Fruit fly (Drosophila melanogaster) whole organism: ENCODE measurements around the gene Spc25.

Source experiments
- EcR ChIP-seq, 2 experiments: fragments of >200 bp; optimal IDR thresholded peaks; 2 replicates each; lab custom pipeline; 2017; ENCODE audit warnings: missing biosample characterization in 2 of 2, missing genetic modification characterization in 2 of 2, missing genetic modification reagents in 2 of 2
- pan ChIP-seq: fragments of >200 bp; optimal IDR thresholded peaks from 2 replicates; lab custom pipeline; 2017

dm6 chr3R:12967612-12968011, 6.1 kb downstream of the Spc25 start, which contains the start of the genes CG14384 and grsm:
- TF ChIP-seq pan (lab: Kevin White, UChicago) = no peak
- TF ChIP-seq EcR (GFP tag; optimal IDR thresholded peaks at IDR 0.05; lab: Kevin White, UChicago) = no peak
